Worm (Caenorhabditis elegans) whole organism, L4/young adult: ENCODE measurements around the gene C06H2.2.
A peak's percentile ranks its signal among the peaks of the same experiment; 100 is the strongest.

ENCODE experiments used
- W03F9.2 ChIP-seq: fragments of 150-350 bp; optimal IDR thresholded peaks from 2 replicates; lab custom pipeline; 2014; ENCODE audit warnings: missing biosample characterization, missing genetic modification characterization
- dao-5 ChIP-seq: sonication (generic microtip); optimal IDR thresholded peaks from 2 replicates; lab custom pipeline; 2016; ENCODE audit warnings: missing genotype, missing genetic modification characterization, moderate library complexity, missing compliant biosample characterization
- him-1 ChIP-seq: sonication (generic microtip); optimal IDR thresholded peaks from 2 replicates; lab custom pipeline; 2016; ENCODE audit warnings: missing genotype, missing genetic modification reagents, missing genetic modification characterization, missing compliant biosample characterization

C06H2.2 gene

DNA sequence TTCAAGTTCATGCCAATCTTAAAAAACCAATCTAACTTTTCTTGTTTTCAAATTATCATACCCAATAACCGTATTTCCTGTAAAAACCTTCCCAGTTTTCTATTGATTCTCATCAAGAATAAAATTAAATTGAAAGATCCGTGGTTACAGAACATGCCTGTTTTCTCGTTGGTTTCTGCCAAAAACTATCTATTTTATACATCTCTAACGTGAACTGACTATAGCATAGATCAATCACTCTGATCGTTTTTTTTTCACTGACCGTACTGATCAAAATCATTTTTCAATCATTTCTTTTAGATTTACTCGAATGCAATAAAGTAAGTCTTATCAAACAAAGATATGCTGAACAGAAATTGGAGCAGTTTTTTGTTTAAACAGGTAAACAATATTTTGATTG, at the start of gene C06H2.2:
Gene C06H2.2, plus strand, starts transcription at position 301 of the 400 bp plus-strand sequence.
- TF ChIP-seq W03F9.2, result no peak
- TF ChIP-seq him-1 (tag; lab: Kevin White, UChicago), result no peak
- no peak for TF ChIP-seq dao-5 (tag; lab: Kevin White, UChicago)

ce11 chrV:11076028-11076402, 49.0 kb upstream of the C06H2.2 start:
- TF ChIP-seq W03F9.2 (no peak), him-1 (tag; lab: Kevin White, UChicago) (no peak), dao-5 (tag; lab: Kevin White, UChicago) (no peak)

DNA sequence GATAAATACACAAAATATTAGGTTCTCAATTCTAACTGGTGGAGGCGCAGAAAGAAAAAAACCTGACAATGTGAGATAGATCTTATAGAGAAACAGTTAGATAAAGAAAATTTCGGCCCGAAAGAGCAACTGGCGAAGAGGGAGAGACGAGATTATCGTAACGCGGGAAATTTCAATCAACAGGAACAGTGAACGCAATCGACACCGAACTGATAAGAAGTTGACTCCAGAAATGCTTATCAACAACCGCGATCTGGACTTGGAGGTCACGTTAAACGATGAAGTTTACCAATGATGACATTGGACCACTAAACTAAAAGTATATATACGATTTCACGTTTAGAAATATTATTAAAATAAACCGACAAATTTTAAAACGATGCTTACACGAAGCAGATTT, 48.6 kb upstream of the C06H2.2 start:
- peak; percentile 25 for TF ChIP-seq dao-5 (tag; lab: Kevin White, UChicago)
- TF ChIP-seq W03F9.2, result no peak

DNA sequence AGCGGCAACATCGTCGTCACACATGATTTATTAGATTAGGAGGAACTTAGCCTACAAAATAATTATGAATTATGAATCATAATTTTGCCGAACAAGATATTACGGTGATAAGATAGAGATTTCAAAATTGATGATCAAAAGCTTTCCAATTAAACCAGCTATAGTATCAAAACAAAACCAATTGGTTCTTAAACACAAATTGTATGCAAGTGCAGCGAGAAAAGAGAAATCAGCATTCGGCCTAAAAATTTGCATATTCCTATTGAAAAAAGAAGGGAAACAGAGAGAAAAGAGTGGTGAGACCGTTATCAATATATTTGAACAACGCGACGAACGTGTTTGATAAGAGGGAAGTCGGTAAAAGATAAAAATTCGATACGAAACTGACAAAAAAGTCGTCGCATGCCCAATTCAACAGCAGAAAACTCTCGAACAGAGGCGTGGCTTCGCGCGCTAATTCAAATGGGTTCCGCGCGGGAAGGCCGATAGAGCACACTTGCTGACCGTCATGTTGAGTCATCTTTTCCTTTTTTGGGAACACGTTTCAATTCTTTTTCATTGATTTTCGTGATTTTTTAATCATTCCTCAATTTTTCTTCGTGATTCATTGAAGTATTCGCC, 46.8 kb upstream of the C06H2.2 start, which contains the start of gene act-2:
Gene act-2, minus strand, starts transcription at position 51 of the 621 bp plus-strand sequence.
- TF ChIP-seq him-1 (tag; lab: Kevin White, UChicago) (no peak), W03F9.2 (peak; percentile 80), dao-5 (tag; lab: Kevin White, UChicago) (no peak)

ce11 chrV:11078874-11079273, 46.1 kb upstream of the C06H2.2 start:
- TF ChIP-seq him-1 (tag; lab: Kevin White, UChicago) (no peak), dao-5 (tag; lab: Kevin White, UChicago) (no peak), W03F9.2 (no peak)

DNA sequence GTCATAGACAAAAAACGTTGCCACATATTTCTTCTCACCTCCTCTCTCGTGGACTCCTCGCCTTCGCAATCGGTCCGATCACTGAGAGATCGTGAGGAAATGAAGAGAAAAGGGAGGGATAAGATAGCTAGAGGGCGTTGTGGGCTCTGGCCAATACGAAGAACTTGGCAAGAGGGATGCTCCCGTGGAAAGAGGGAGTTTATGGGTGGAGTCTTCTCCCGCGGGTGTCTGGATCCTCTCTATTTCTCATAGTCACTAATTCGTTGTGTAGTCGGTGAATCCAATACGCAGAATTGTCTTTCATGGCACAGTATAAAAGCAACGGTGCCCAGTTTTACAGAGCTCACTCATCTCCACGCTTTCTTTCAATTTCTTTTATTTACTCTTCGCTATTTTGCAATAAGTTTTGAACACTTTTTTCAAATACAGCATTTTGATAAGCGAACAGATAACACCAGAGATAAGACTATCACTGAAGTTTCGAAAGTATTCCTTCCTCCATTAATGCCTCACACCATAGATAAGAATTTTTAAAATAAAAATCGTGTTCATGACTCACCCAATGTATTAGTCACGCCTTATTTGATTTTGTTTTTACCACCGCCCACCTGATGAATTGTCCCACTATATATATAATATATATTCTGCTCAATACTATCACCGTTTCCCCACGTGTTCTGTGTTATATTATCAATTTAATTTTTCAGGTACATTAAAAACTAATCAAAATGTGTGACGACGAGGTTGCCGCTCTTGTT, 44.5 kb upstream of the C06H2.2 start, which contains the start of gene act-1:
Gene act-1, plus strand, starts transcription at position 708 of the 758 bp plus-strand sequence.
- no peak for TF ChIP-seq dao-5 (tag; lab: Kevin White, UChicago)
- no peak for TF ChIP-seq W03F9.2
- no peak for TF ChIP-seq him-1 (tag; lab: Kevin White, UChicago)

DNA sequence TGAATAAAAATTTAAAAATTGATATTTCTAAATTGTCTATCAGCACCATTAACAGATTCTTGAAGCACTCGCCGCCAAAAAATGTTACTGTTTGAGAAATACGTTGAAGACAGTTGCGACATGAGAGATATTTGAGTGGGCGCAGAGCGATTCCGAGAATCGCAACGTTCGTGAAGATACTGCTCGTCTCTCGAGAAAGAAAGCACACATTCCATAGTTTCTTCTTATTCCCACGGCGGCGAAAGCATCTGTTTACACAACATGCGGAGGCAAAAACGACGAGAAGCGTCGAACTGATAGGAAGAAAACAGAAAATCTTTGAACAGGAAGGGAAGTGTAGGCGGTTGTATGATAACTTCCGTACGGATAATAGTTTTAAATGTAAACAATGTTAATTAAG, 42.5 kb upstream of the C06H2.2 start:
- TF ChIP-seq W03F9.2, result no peak
- TF ChIP-seq him-1 (tag; lab: Kevin White, UChicago), result no peak
- TF ChIP-seq dao-5 (tag; lab: Kevin White, UChicago), result no peak

ce11 chrV:11082964-11083363, 42.1 kb upstream of the C06H2.2 start:
- TF ChIP-seq him-1 (tag; lab: Kevin White, UChicago) (no peak), W03F9.2 (no peak), dao-5 (tag; lab: Kevin White, UChicago) (no peak)

- TF ChIP-seq him-1 (tag; lab: Kevin White, UChicago) (no peak), dao-5 (tag; lab: Kevin White, UChicago) (no peak), W03F9.2 (no peak)
Measured at ce11 chrV:11083691-11084090, 41.3 kb upstream of the C06H2.2 start.

- no peak for TF ChIP-seq dao-5 (tag; lab: Kevin White, UChicago)
- TF ChIP-seq W03F9.2, result no peak
- no peak for TF ChIP-seq him-1 (tag; lab: Kevin White, UChicago)
Measured at ce11 chrV:11087119-11087518, 37.9 kb upstream of the C06H2.2 start.

- no peak for TF ChIP-seq him-1 (tag; lab: Kevin White, UChicago)
- no peak for TF ChIP-seq W03F9.2
- TF ChIP-seq dao-5 (tag; lab: Kevin White, UChicago), result no peak
Measured at ce11 chrV:11087519-11087998, 37.5 kb upstream of the C06H2.2 start, which contains the start of gene Y42A5A.1. TSS of gene Y42A5A.1 (plus strand) at chrV:11087948.

DNA sequence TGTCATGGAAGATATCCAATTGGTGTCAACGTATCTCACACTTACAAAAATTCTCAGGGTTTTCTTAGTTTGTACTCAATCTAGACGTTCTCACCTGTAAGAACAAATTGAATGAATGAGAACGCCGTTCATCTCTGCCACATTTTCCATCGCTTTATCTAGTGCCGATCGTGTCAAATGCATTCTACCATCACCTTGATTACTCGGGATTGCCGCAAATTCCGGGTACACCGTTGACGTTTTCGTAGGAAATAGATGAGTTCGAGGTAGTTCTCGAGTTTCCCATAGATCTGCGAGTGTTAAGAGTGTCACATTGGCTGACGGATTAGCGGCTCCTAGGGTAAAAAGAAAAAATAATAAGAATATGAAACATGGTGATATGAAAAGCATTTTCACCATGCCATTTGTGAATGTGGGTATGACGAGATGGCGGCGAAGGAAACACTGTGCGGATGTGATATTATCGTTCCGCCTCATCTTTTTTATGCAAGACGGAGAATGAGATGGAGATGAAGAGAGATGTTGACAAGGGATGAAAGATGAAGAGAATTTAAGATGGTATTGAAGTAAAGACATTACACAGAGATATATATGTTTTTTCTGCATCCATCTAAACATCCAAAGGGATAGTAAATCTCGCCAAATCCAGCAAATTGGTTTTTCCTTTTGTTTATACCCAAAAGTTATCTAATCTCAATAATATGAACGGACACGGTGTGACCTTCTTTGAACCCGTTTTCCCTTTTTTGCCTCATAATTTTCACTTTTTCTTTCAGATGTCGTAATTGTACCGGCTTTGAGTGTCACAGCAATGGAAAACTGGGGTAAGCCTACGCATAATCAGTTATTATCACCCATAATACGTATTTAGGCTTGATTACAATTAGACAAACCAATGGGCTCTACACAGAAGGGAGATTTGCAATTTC, 31.6 kb upstream of the C06H2.2 start, which contains the start of gene lact-8:
Gene lact-8, minus strand, starts transcription at position 445 of the 929 bp plus-strand sequence.
- TF ChIP-seq dao-5 (tag; lab: Kevin White, UChicago) (no peak), him-1 (tag; lab: Kevin White, UChicago) (no peak)

ce11 chrV:11094698-11095097, 30.3 kb upstream of the C06H2.2 start:
- no peak for TF ChIP-seq dao-5 (tag; lab: Kevin White, UChicago)
- TF ChIP-seq W03F9.2, result no peak
- no peak for TF ChIP-seq him-1 (tag; lab: Kevin White, UChicago)
